Worm (Caenorhabditis elegans) whole organism, L2 larva: ENCODE measurements around the gene sucl-2.
A peak's percentile ranks its signal among the peaks of the same experiment; 100 is the strongest.

Source experiments
- C34F6.9 ChIP-seq: fragments of 150-350 bp; optimal IDR thresholded peaks from 2 replicates; lab custom pipeline; 2014; ENCODE audit warnings: missing biosample characterization, missing genetic modification characterization
- F13H6.1 ChIP-seq: sonication (generic microtip); optimal IDR thresholded peaks from 2 replicates; lab custom pipeline; 2016; ENCODE audit warnings: missing genetic modification characterization, missing compliant biosample characterization
- R02D3.7 ChIP-seq: fragments of 150-350 bp; optimal IDR thresholded peaks from 2 replicates; lab custom pipeline; 2014; ENCODE audit warnings: missing biosample characterization, missing genetic modification characterization
- alr-1 ChIP-seq: fragments of 150-350 bp; optimal IDR thresholded peaks from 2 replicates; lab custom pipeline; 2014; ENCODE audit warnings: missing biosample characterization, missing genetic modification characterization
- aly-2 ChIP-seq: fragments of 150-350 bp; optimal IDR thresholded peaks from 2 replicates; lab custom pipeline; 2014; ENCODE audit warnings: missing biosample characterization, missing genetic modification characterization
- ama-1 ChIP-seq: fragments of 150-350 bp; optimal IDR thresholded peaks from 2 replicates; lab custom pipeline; 2018; ENCODE audit warnings: inconsistent platforms
- blmp-1 ChIP-seq: sonication (generic microtip); optimal IDR thresholded peaks from 2 replicates; lab custom pipeline; 2017; ENCODE audit warnings: missing genetic modification characterization, mild to moderate bottlenecking, missing compliant biosample characterization, antibody characterized with exemption, moderate library complexity; ENCODE audit not compliant: insufficient read depth
- ceh-82 ChIP-seq: fragments of 150-350 bp; optimal IDR thresholded peaks from 2 replicates; lab custom pipeline; 2014; ENCODE audit warnings: missing biosample characterization, missing genetic modification characterization
- crh-2 ChIP-seq: sonication (generic microtip); optimal IDR thresholded peaks from 2 replicates; lab custom pipeline; 2017; ENCODE audit warnings: missing biosample characterization, missing genetic modification characterization
- dmd-4 ChIP-seq: sonication (generic microtip); optimal IDR thresholded peaks from 2 replicates; lab custom pipeline; 2017; ENCODE audit warnings: missing biosample characterization, missing genetic modification characterization
- elt-3 ChIP-seq: sonication (generic microtip); optimal IDR thresholded peaks from 2 replicates; lab custom pipeline; 2017; ENCODE audit warnings: missing biosample characterization, missing genetic modification characterization
- fos-1 ChIP-seq: fragments of 150-350 bp; optimal IDR thresholded peaks from 2 replicates; lab custom pipeline; 2014; ENCODE audit warnings: missing biosample characterization, missing genetic modification characterization
- gmeb-1 ChIP-seq: fragments of 150-350 bp; optimal IDR thresholded peaks from 2 replicates; lab custom pipeline; 2014; ENCODE audit warnings: missing biosample characterization, missing genetic modification characterization
- lin-11 ChIP-seq: fragments of 150-350 bp; sonication (generic microtip); optimal IDR thresholded peaks from 2 replicates; lab custom pipeline; 2014; ENCODE audit warnings: missing biosample characterization, missing genetic modification characterization, inconsistent platforms, mixed read lengths
- lin-13 ChIP-seq: fragments of 150-350 bp; optimal IDR thresholded peaks from 2 replicates; lab custom pipeline; 2014; ENCODE audit warnings: missing biosample characterization, missing genetic modification reagents, missing genetic modification characterization
- lsy-2 ChIP-seq, 2 experiments: fragments of 150-350 bp in 1 of 2; sonication (generic microtip) in 1 of 2; optimal IDR thresholded peaks; 2 replicates each; lab custom pipeline; 2014 to 2017; ENCODE audit warnings: missing biosample characterization in 2 of 2, missing genetic modification characterization in 2 of 2
- mab-5 ChIP-seq: fragments of 150-350 bp; optimal IDR thresholded peaks from 2 replicates; lab custom pipeline; 2014; ENCODE audit warnings: missing biosample characterization, missing genetic modification characterization
- mbf-1 ChIP-seq: sonication (generic microtip); optimal IDR thresholded peaks from 2 replicates; lab custom pipeline; 2017; ENCODE audit warnings: missing biosample characterization, missing genetic modification characterization
- nhr-10 ChIP-seq: sonication (generic microtip); optimal IDR thresholded peaks from 2 replicates; lab custom pipeline; 2017; ENCODE audit warnings: missing biosample characterization, missing genetic modification characterization
- nhr-129 ChIP-seq: fragments of 150-350 bp; optimal IDR thresholded peaks from 2 replicates; lab custom pipeline; 2014; ENCODE audit warnings: missing biosample characterization, missing genetic modification characterization
- nhr-21 ChIP-seq: fragments of 150-350 bp; optimal IDR thresholded peaks from 2 replicates; lab custom pipeline; 2014; ENCODE audit warnings: missing biosample characterization, missing genetic modification characterization
- nhr-23 ChIP-seq: fragments of 150-350 bp; optimal IDR thresholded peaks from 2 replicates; lab custom pipeline; 2014; ENCODE audit warnings: missing biosample characterization, missing genetic modification reagents, missing genetic modification characterization
- nhr-25 ChIP-seq: fragments of 150-350 bp; sonication (generic microtip); optimal IDR thresholded peaks from 3 replicates; lab custom pipeline; 2014; ENCODE audit warnings: missing biosample characterization, missing genetic modification characterization
- nhr-77 ChIP-seq: fragments of 150-350 bp; optimal IDR thresholded peaks from 2 replicates; lab custom pipeline; 2014; ENCODE audit warnings: missing biosample characterization, missing genetic modification characterization
- sem-4 ChIP-seq: fragments of 150-350 bp; optimal IDR thresholded peaks from 2 replicates; lab custom pipeline; 2014; ENCODE audit warnings: missing biosample characterization, missing genetic modification reagents, missing genetic modification characterization
- skn-1 ChIP-seq: sonication (generic microtip); optimal IDR thresholded peaks from 2 replicates; lab custom pipeline; 2017; ENCODE audit warnings: missing biosample characterization, missing genetic modification characterization
- sma-9 ChIP-seq, 2 experiments: fragments of 150-350 bp in 1 of 2; sonication (generic microtip) in 1 of 2; optimal IDR thresholded peaks; 2 replicates each; lab custom pipeline; 2014 to 2016; ENCODE audit warnings: missing genetic modification characterization in 2 of 2, mild to moderate bottlenecking in 1 of 2, missing biosample characterization in 1 of 2, missing compliant biosample characterization in 1 of 2, missing genetic modification reagents in 1 of 2, moderate library complexity in 1 of 2
- unc-39 ChIP-seq: fragments of 150-350 bp; optimal IDR thresholded peaks from 2 replicates; lab custom pipeline; 2014; ENCODE audit warnings: missing biosample characterization, missing genetic modification characterization
- unc-55 ChIP-seq: fragments of 150-350 bp; sonication (generic microtip); optimal IDR thresholded peaks from 3 replicates; lab custom pipeline; 2014; ENCODE audit warnings: missing biosample characterization, missing genetic modification reagents, missing genetic modification characterization
- unc-62 ChIP-seq: fragments of 150-350 bp; optimal IDR thresholded peaks from 2 replicates; lab custom pipeline; 2014; ENCODE audit warnings: missing biosample characterization, missing genetic modification reagents, missing genetic modification characterization
- zag-1 ChIP-seq: fragments of 150-350 bp; optimal IDR thresholded peaks from 2 replicates; lab custom pipeline; 2014; ENCODE audit warnings: missing biosample characterization, missing genetic modification characterization
- ztf-1 ChIP-seq: fragments of 200-800 bp; sonication (Bioruptor generic); conservative IDR thresholded peaks from 2 replicates; pipeline ENCODE4 v1.3.6; 2022; ENCODE audit warnings: missing genetic modification characterization, missing compliant biosample characterization
- ztf-11 ChIP-seq: sonication (generic microtip); optimal IDR thresholded peaks from 2 replicates; lab custom pipeline; 2017; ENCODE audit warnings: missing biosample characterization, missing genetic modification characterization
- ztf-4 ChIP-seq: fragments of 150-350 bp; optimal IDR thresholded peaks from 2 replicates; lab custom pipeline; 2014; ENCODE audit warnings: missing biosample characterization, missing genetic modification characterization

Gene sucl-2

ce11 chrIII:901148-901547 lies at the start of gene sucl-2:
TSS of gene sucl-2 (minus strand) at chrIII:901412.
- no peak for TF ChIP-seq mab-5
- no peak for TF ChIP-seq gmeb-1 (tag; lab: Kevin White, UChicago)
- no peak for TF ChIP-seq ztf-1 (GFP tag; lab: Robert Waterston, UW)
- TF ChIP-seq nhr-10 (tag; lab: Kevin White, UChicago): no peak
- no peak for TF ChIP-seq ztf-11 (tag; lab: Kevin White, UChicago)
- no peak for TF ChIP-seq sem-4 (tag; lab: Kevin White, UChicago)
- no peak for TF ChIP-seq fos-1 (tag; lab: Kevin White, UChicago)
- TF ChIP-seq sma-9 (GFP tag; optimal IDR thresholded peaks at IDR 0.05; lab: Kevin White, UChicago): no peak
- no peak for TF ChIP-seq sma-9 (tag; optimal IDR thresholded peaks at IDR 0.05; lab: Kevin White, UChicago)
- TF ChIP-seq R02D3.7: no peak
- TF ChIP-seq nhr-25: no peak
- no peak for TF ChIP-seq ztf-4 (tag; lab: Kevin White, UChicago)
- no peak for TF ChIP-seq nhr-21
- no peak for TF ChIP-seq nhr-77 (tag; lab: Kevin White, UChicago)
- no peak for TF ChIP-seq lin-13 (GFP tag; lab: Kevin White, UChicago)

- peak; percentile 2 for TF ChIP-seq lin-13 (GFP tag; lab: Kevin White, UChicago)
- TF ChIP-seq C34F6.9 (tag; lab: Kevin White, UChicago): peak; percentile 39
- TF ChIP-seq nhr-21: no peak
- TF ChIP-seq skn-1 (tag; lab: Kevin White, UChicago): no peak
- peak; percentile 59 for TF ChIP-seq unc-55
- no peak for TF ChIP-seq ceh-82 (tag; lab: Kevin White, UChicago)
- no peak for TF ChIP-seq nhr-23 (tag; lab: Kevin White, UChicago)
- no peak for TF ChIP-seq unc-62 (GFP tag; lab: Kevin White, UChicago)
- peak in 1 of 2 experiments; percentile 54 for TF ChIP-seq lsy-2 (tag; optimal IDR thresholded peaks at IDR 0.05; lab: Kevin White, UChicago)
These were observed 49.3 kb upstream of the sucl-2 start, which contains the start of the genes fbxa-67 and fbxa-11 for ce11 chrIII:950472-950871. TSS of gene fbxa-67 (minus strand) at chrIII:950670. TSS of gene fbxa-11 (plus strand) at chrIII:950869.

ce11 chrIII:946250-946725 lies 45.1 kb upstream of the sucl-2 start, which contains the start of gene fbxa-60:
TSS of gene fbxa-60 (minus strand) at chrIII:946300.
- TF ChIP-seq fos-1 (tag; lab: Kevin White, UChicago) (peak; percentile 83), nhr-129 (tag; lab: Kevin White, UChicago) (peak; percentile 19), mbf-1 (no peak), alr-1 (tag; lab: Kevin White, UChicago) (no peak), gmeb-1 (tag; lab: Kevin White, UChicago) (peak; percentile 28), sma-9 (GFP tag; optimal IDR thresholded peaks at IDR 0.05; lab: Kevin White, UChicago) (peak; percentile 9), sma-9 (tag; optimal IDR thresholded peaks at IDR 0.05; lab: Kevin White, UChicago) (no peak), crh-2 (no peak)

- TF ChIP-seq fos-1 (tag; lab: Kevin White, UChicago): peak; percentile 56
- TF ChIP-seq F13H6.1: no peak
- TF ChIP-seq, all 48 proteins: peak for 1
These were observed 42.3 kb upstream of the sucl-2 start, which contains the start of gene fbxa-59 for ce11 chrIII:943426-943927. TSS of gene fbxa-59 (minus strand) at chrIII:943476.

- TF ChIP-seq ztf-1 (GFP tag; lab: Robert Waterston, UW) (no peak), alr-1 (tag; lab: Kevin White, UChicago) (no peak), nhr-77 (tag; lab: Kevin White, UChicago) (no peak), aly-2 (tag; lab: Kevin White, UChicago) (no peak), skn-1 (tag; lab: Kevin White, UChicago) (no peak), sem-4 (tag; lab: Kevin White, UChicago) (no peak), ztf-11 (tag; lab: Kevin White, UChicago) (no peak), R02D3.7 (no peak), zag-1 (no peak), unc-39 (no peak), dmd-4 (tag; lab: Kevin White, UChicago) (no peak), nhr-129 (tag; lab: Kevin White, UChicago) (no peak), nhr-21 (no peak), blmp-1 (tag; lab: Kevin White, UChicago) (no peak), lin-13 (GFP tag; lab: Kevin White, UChicago) (no peak), lin-11 (tag; lab: Kevin White, UChicago) (no peak), elt-3 (tag; lab: Kevin White, UChicago) (no peak), ama-1 (lab: Kevin White, UChicago) (no peak)
These were observed 40.7 kb upstream of the sucl-2 start for ce11 chrIII:941958-942357.
